Worm (Caenorhabditis elegans): ENCODE measurements around the gene srd-67.

- TF ChIP-seq Y79H2A.3 (GFP tag; conservative IDR thresholded peaks at IDR 0.05) (no peak), unc-62 (GFP tag; optimal IDR thresholded peaks at IDR 0.05) (no peak), pha-4 (tag; optimal IDR thresholded peaks at IDR 0.05) (no peak), him-1 (tag; optimal IDR thresholded peaks at IDR 0.05) (no peak), mel-28 (tag; optimal IDR thresholded peaks at IDR 0.05; ENCODE audit: borderline replicate concordance) (no peak)
These were observed 33.8 kb upstream of the srd-67 start, which contains the start of gene Y54F10BM.23 for ce11 chrIII:2279457-2279856.

All from whole organism, young adult.